Worm (Caenorhabditis elegans): Measurements from ENCODE around the gene T02D1.9.

DNA sequence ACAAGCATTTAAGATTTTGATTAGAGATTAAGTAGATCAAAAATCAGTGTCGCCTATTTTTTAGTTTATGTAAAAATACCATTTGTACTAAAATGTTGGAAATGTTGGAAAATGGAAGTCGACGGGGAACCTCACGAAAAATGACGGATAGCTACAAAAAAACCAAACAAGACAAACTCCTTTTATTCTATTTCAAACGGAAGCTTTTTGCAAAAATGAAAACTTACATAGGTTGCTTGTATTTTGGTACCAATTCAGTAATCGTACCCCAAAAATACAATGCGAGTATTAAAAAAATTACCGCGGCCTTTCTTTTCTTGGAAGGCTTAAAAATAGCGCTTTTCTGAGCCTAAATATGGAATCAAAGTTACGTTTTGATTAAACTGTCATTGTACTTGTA lies 46.6 kb upstream of the T02D1.9 start:
- no peak for TF ChIP-seq tbx-2 (tag; optimal IDR thresholded peaks at IDR 0.05)
- no peak for TF ChIP-seq ceh-9 (tag; optimal IDR thresholded peaks at IDR 0.05)
- no peak for TF ChIP-seq ceh-31 (tag; optimal IDR thresholded peaks at IDR 0.05)
- TF ChIP-seq dve-1 (tag; optimal IDR thresholded peaks at IDR 0.05): no peak
- no peak for TF ChIP-seq syd-9 (tag; optimal IDR thresholded peaks at IDR 0.05)
- TF ChIP-seq ama-1 (optimal IDR thresholded peaks at IDR 0.05): no peak
- TF ChIP-seq ttx-3 (tag; optimal IDR thresholded peaks at IDR 0.05): no peak
- no peak for TF ChIP-seq Y22D7AL.16 (tag; optimal IDR thresholded peaks at IDR 0.05)
- no peak for TF ChIP-seq odd-2 (tag; optimal IDR thresholded peaks at IDR 0.05)
- TF ChIP-seq che-1 (tag; optimal IDR thresholded peaks at IDR 0.05): no peak
- TF ChIP-seq unc-55 (GFP tag; optimal IDR thresholded peaks at IDR 0.05): no peak
- no peak for TF ChIP-seq ceh-45 (GFP tag; IDR thresholded peaks at IDR 0.05)

Measured in whole organism, late embryonic.